Worm (Caenorhabditis elegans) whole organism, L4 larva: ENCODE measurements around the gene tbb-6.

Source experiments
- ceh-82 ChIP-seq: sonication (generic microtip); optimal IDR thresholded peaks from 2 replicates; lab custom pipeline; 2017; ENCODE audit warnings: missing biosample characterization, missing genetic modification characterization
- daf-12 ChIP-seq: fragments of 150-350 bp; optimal IDR thresholded peaks from 2 replicates; lab custom pipeline; 2014; ENCODE audit warnings: missing biosample characterization, missing genetic modification reagents, missing genetic modification characterization
- nhr-11 ChIP-seq: fragments of 150-350 bp; optimal IDR thresholded peaks from 2 replicates; lab custom pipeline; 2014; ENCODE audit warnings: missing biosample characterization, missing genetic modification characterization
- nhr-41 ChIP-seq: fragments of 200-800 bp; sonication (Bioruptor generic); IDR thresholded peaks from 2 replicates; pipeline ENCODE4 v1.3.6; 2022; ENCODE audit warnings: missing genetic modification reagents, missing genetic modification characterization, missing compliant biosample characterization
- unc-39 ChIP-seq: sonication (generic microtip); optimal IDR thresholded peaks from 2 replicates; lab custom pipeline; 2017; ENCODE audit warnings: missing biosample characterization, missing genetic modification characterization
- zip-11 ChIP-seq: fragments of 200-800 bp; sonication (Bioruptor generic); IDR thresholded peaks from 2 replicates; pipeline ENCODE4 v1.3.6; 2022; ENCODE audit warnings: missing genetic modification characterization, missing compliant biosample characterization

- TF ChIP-seq unc-39 (tag; lab: Kevin White, UChicago): no peak
- TF ChIP-seq daf-12 (tag; lab: Kevin White, UChicago): no peak
- no peak for TF ChIP-seq ceh-82 (tag; lab: Kevin White, UChicago)
- no peak for TF ChIP-seq nhr-41 (GFP tag; lab: Robert Waterston, UW)
- no peak for TF ChIP-seq zip-11 (GFP tag; lab: Robert Waterston, UW)
- TF ChIP-seq nhr-11 (tag; lab: Kevin White, UChicago): no peak
These were observed 20.2 kb downstream of the tbb-6 start for ce11 chrV:12281508-12281907.
